Fruit fly (Drosophila melanogaster) Kc167 (cell line): ENCODE results near the gene Rbbp5.

Experiments used
- Myc ChIP-seq: fragments of >200 bp; optimal IDR thresholded peaks from 2 replicates; lab custom pipeline; 2017; ENCODE audit warnings: missing external identifiers
- Sin3A ChIP-seq: fragments of >200 bp; optimal IDR thresholded peaks from 2 replicates; lab custom pipeline; 2018; ENCODE audit warnings: missing external identifiers
- h ChIP-seq: fragments of >200 bp; optimal IDR thresholded peaks from 3 replicates; lab custom pipeline; 2018; ENCODE audit warnings: missing external identifiers
- insv ChIP-seq: fragments of >200 bp; optimal IDR thresholded peaks from 3 replicates; lab custom pipeline; 2018; ENCODE audit warnings: missing external identifiers
- psq ChIP-seq: fragments of >200 bp; optimal IDR thresholded peaks from 2 replicates; lab custom pipeline; 2017; ENCODE audit warnings: missing external identifiers
- ttk ChIP-seq: sonication (Bioruptor generic); optimal IDR thresholded peaks from 2 replicates; lab custom pipeline; 2017; ENCODE audit warnings: missing external identifiers

Gene Rbbp5

DNA sequence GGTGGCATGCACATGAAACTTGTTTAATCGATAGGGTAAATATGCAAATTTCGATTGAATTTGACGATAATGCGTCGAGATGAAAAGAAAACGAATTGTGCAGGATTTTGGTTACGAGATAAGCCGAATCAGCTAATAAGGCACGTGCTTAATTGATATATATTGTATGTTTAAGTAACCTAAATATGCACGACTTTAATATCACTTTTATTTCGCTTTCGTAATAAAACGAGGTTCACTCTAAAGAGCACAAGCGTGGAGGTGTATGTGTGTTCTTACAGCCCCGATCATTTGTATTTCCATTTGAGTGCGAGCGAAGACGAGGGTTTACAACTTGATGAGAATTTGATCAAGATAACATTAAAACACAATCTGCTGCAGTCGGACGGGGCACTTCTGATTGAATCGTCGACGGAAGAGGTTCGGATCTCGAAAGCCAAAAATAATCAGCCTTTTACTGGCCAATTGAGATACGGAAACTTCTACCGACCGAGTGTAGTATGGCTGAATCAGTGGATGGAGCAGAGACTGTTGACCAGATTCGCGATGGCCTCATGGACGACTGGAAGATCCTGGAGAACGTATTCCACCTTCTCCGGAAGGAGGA is 6.1 kb upstream of the Rbbp5 start:
- TF ChIP-seq ttk (lab: Kevin White, UChicago) (no peak), insv (no peak)

- TF ChIP-seq psq (lab: Kevin White, UChicago), result no peak
- TF ChIP-seq ttk (lab: Kevin White, UChicago), result no peak
- no peak for TF ChIP-seq insv
- no peak for TF ChIP-seq Sin3A (lab: Kevin White, UChicago)
- no peak for TF ChIP-seq Myc (lab: Kevin White, UChicago)
- no peak for TF ChIP-seq h (lab: Kevin White, UChicago)
Measured at dm6 chr3L:20353149-20353548, 5.4 kb upstream of the Rbbp5 start, which contains the start of gene CG5618. Gene CG5618, plus strand, starts transcription at chr3L:20353449.

dm6 chr3L:20349333-20349924 is 1.7 kb upstream of the Rbbp5 start:
- TF ChIP-seq ttk (lab: Kevin White, UChicago) (no peak), insv (no peak), psq (lab: Kevin White, UChicago) (no peak), Myc (lab: Kevin White, UChicago) (no peak), Sin3A (lab: Kevin White, UChicago) (no peak), h (lab: Kevin White, UChicago) (no peak)

- TF ChIP-seq Myc (lab: Kevin White, UChicago) (no peak), Sin3A (lab: Kevin White, UChicago) (no peak), ttk (lab: Kevin White, UChicago) (no peak), insv (no peak), h (lab: Kevin White, UChicago) (no peak), psq (lab: Kevin White, UChicago) (no peak)
Measured at dm6 chr3L:20348581-20349093, 895 bp upstream of the Rbbp5 start.

DNA sequence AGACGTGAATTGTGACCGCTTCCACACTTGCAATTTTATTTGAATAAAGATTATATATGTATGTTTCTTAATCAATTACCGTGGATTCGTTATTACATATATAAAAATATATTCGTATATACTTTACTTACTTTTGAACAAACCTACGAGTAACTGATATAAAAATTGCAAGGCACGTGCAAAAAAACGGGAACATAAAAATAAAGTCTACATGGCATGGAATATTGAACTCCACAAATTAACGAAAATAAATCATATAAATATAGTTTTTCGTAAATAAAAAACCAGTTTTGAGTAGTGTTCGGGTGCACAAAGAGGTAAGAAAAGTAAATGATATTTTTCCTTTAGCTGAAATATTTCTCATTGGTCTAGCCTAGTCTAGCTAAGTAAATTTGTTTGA is 5.4 kb downstream of the Rbbp5 start, which contains the start of gene Spn77Bc:
Spn77Bc (plus strand) TSS at position 301 of the 400 bp plus-strand sequence.
- no peak for TF ChIP-seq Myc (lab: Kevin White, UChicago)
- TF ChIP-seq insv, result no peak
- TF ChIP-seq Sin3A (lab: Kevin White, UChicago), result no peak
- TF ChIP-seq ttk (lab: Kevin White, UChicago), result no peak
- TF ChIP-seq psq (lab: Kevin White, UChicago), result no peak
- no peak for TF ChIP-seq h (lab: Kevin White, UChicago)

- TF ChIP-seq h (lab: Kevin White, UChicago) (no peak), insv (no peak), Myc (lab: Kevin White, UChicago) (no peak), ttk (lab: Kevin White, UChicago) (no peak), psq (lab: Kevin White, UChicago) (no peak), Sin3A (lab: Kevin White, UChicago) (no peak)
Measured at dm6 chr3L:20320652-20321051, 27.1 kb downstream of the Rbbp5 start, which contains the start of gene Spn77Bb. Gene Spn77Bb, plus strand, starts transcription at chr3L:20320952.

DNA sequence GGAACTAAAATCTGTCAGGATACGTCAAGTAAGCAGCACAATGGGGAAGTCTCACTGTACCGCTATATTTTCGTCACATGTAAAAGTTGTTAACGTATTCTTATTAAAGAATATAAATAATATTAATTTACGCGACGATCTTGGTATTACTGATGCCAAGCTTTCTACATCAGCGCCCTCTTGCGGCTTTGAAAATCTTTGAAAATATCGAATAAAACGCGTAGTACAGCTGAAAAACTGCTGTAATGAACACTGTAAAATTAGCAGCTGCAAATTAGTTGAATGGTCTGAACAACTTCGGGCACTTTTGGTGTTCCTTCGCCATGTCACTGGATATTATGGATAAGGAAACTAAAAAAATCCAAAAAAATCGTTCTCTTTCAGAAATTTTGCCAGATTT is 27.7 kb downstream of the Rbbp5 start:
- TF ChIP-seq Sin3A (lab: Kevin White, UChicago), result no peak
- no peak for TF ChIP-seq Myc (lab: Kevin White, UChicago)
- TF ChIP-seq h (lab: Kevin White, UChicago), result no peak
- no peak for TF ChIP-seq ttk (lab: Kevin White, UChicago)
- TF ChIP-seq psq (lab: Kevin White, UChicago), result no peak

DNA sequence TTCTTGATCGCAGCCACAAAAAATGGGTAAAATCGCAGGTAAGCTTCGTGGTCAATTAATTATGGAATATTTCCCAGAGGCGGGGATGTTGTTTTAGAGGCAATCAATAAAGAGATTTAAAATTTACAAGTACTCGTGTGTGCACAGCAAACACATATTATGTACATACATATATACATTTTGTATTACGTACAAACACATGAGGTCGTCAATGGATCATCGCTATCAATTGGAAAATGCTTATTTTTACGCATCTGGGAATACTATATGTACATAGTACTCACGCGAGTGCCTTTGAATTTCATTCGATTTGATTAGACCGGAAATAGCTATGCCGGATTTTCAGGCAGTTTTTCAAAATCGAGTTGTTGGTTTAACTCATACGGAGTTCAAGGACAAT is 30.0 kb downstream of the Rbbp5 start:
- TF ChIP-seq psq (lab: Kevin White, UChicago), result no peak

- TF ChIP-seq psq (lab: Kevin White, UChicago) (no peak), Myc (lab: Kevin White, UChicago) (no peak), Sin3A (lab: Kevin White, UChicago) (no peak), insv (no peak), h (lab: Kevin White, UChicago) (no peak), ttk (lab: Kevin White, UChicago) (no peak)
Measured at dm6 chr3L:20316956-20317589, 30.7 kb downstream of the Rbbp5 start, which contains the start of gene Spn77Ba. Gene Spn77Ba, plus strand, starts transcription at chr3L:20317190.

DNA sequence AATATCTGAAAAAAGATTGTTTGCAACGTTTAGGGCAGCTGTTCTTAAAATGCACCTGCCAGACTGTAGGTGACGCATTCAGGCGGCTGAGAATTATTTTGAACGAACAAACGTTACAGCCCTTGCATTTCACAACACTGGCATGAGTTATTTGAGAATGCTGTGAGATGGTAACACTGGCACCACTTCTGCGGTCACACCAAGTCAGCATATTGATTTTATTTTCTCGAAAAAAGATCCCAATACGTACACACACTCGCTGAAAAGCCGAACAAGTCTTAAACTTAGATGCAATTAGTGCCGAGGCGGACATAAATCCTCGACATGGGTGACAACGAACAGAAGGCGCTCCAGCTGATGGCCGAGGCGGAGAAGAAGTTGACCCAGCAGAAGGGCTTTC is 34.3 kb downstream of the Rbbp5 start, which contains the start of gene alphaSnap:
alphaSnap (plus strand) TSS at position 164 of the 400 bp plus-strand sequence.
- TF ChIP-seq insv, result no peak
- no peak for TF ChIP-seq psq (lab: Kevin White, UChicago)
- TF ChIP-seq h (lab: Kevin White, UChicago), result no peak
- no peak for TF ChIP-seq ttk (lab: Kevin White, UChicago)
- TF ChIP-seq Myc (lab: Kevin White, UChicago), result no peak
- no peak for TF ChIP-seq Sin3A (lab: Kevin White, UChicago)

DNA sequence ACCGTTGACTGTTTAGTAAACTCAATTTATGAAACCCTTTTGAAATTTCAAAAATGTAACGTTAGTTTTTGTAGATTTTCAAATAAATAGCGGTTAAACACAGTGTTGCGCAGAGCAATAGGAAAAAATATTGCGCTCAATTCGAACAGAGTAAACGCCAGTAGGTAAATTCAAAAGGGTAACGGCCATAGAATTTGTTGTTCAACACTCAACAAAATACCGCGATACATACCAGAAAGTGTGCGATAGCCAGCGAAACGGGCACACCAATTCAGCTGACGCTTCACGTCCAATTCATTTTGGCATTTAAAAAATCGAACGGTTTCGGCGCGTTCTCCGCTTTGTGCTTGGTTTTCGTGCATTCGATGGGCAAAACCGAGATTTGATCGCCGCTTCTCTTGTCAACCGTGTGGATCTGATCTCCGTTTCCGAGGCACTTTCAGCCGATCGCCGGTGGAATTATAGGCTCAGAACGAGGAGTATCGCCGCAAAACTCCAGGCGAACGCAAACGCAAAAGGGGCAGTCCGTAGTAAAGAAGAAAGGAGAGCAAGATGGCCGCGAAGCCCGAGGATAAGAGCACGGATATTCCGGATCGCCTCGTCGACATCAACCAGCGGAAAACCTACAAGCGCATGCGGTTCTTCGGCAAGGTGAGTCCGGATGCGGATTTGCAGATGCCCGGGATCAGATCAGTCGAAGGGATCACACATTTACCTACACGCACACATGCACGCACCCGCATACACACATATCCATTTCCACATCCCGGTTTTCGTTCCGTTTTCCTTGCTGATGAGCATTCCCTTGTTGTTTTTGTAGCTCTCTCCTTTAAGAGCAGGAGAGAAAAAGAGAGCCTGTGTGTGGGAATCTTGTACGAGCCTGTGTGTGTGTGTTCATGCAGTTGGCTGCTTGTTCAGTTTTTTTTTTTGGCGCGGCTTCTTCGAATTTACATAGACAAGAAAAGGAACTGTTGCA is 37.7 kb downstream of the Rbbp5 start:
- peak; percentile 7 for TF ChIP-seq insv
- no peak for TF ChIP-seq psq (lab: Kevin White, UChicago)
